Fruit fly (Drosophila melanogaster): ENCODE results near the gene ed.

DNA sequence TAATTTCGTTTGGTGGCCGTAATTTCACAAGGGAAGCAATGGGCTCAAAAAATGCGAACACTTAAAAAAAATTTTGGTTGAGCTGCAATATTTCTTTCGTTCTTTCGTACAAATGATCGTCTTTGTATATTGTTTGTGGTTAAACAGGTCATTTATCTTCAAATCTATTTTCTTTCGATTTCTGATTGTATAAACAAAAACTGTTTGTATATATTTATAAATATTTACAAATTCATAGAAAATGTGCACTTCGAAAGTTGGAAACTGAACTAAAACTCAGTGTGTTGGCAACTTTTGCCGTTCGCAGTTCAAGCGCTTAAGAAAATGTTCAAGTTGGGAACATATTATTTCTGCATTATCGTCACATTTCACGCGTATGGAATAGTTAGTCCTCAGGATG, 31.5 kb upstream of the ed start, which contains the start of gene CG43797:
- no peak for TF ChIP-seq CG1620 (GFP tag; optimal IDR thresholded peaks at IDR 0.05)
- no peak for TF ChIP-seq Mnt (GFP tag; optimal IDR thresholded peaks at IDR 0.05)
- no peak for TF ChIP-seq kay (GFP tag; ENCODE audit: borderline replicate concordance)
- no peak for TF ChIP-seq CG14711 (tag; optimal IDR thresholded peaks at IDR 0.05)
- TF ChIP-seq CG7101 (tag; optimal IDR thresholded peaks at IDR 0.05): no peak
- TF ChIP-seq bab1 (GFP tag; optimal IDR thresholded peaks at IDR 0.05): no peak
- no peak for TF ChIP-seq toe (GFP tag; optimal IDR thresholded peaks at IDR 0.05)
- no peak for TF ChIP-seq cic (GFP tag; optimal IDR thresholded peaks at IDR 0.05)
- no peak for TF ChIP-seq pad (GFP tag; optimal IDR thresholded peaks at IDR 0.05)
- TF ChIP-seq CG33017 (tag; optimal IDR thresholded peaks at IDR 0.05): no peak
- no peak for TF ChIP-seq CG7045 (GFP tag; optimal IDR thresholded peaks at IDR 0.05)
- no peak for TF ChIP-seq CG12768 (GFP tag; optimal IDR thresholded peaks at IDR 0.05)
